Worm (Caenorhabditis elegans) whole organism, L1 larva: ENCODE measurements around the gene ugt-56.

Experiments used
- efl-3 ChIP-seq: fragments of 200-800 bp; sonication (Bioruptor generic); optimal IDR thresholded peaks from 2 replicates; lab custom pipeline; 2018; ENCODE audit warnings: mild to moderate bottlenecking, missing genetic modification characterization, missing compliant biosample characterization
- egl-27 ChIP-seq, 2 experiments: fragments of 150-350 bp in 1 of 2; sonication (generic microtip); optimal IDR thresholded peaks; 3 replicates each; lab custom pipeline; 2017 to 2018; ENCODE audit warnings: missing biosample characterization in 2 of 2, missing genetic modification characterization in 2 of 2, missing genetic modification reagents in 2 of 2
- hpl-2 ChIP-seq: fragments of 150-350 bp; optimal IDR thresholded peaks from 2 replicates; lab custom pipeline; 2014; ENCODE audit warnings: missing biosample characterization, missing genetic modification reagents, missing genetic modification characterization
- isw-1 ChIP-seq: fragments of 200-800 bp; sonication (Bioruptor generic); IDR thresholded peaks from 2 replicates; pipeline ENCODE4 v1.3.6; 2022; ENCODE audit warnings: missing genetic modification characterization, missing compliant biosample characterization
- jun-1 ChIP-seq: fragments of 150-350 bp; optimal IDR thresholded peaks from 2 replicates; lab custom pipeline; 2014; ENCODE audit warnings: missing biosample characterization, missing genetic modification reagents, missing genetic modification characterization
- mdl-1 ChIP-seq, 2 experiments: fragments of 150-350 bp; optimal IDR thresholded peaks; 2 replicates each; lab custom pipeline; 2014 to 2017; ENCODE audit warnings: missing biosample characterization in 2 of 2, missing genetic modification characterization in 2 of 2, inconsistent platforms in 1 of 2
- nhr-237 ChIP-seq: fragments of 150-350 bp; optimal IDR thresholded peaks from 2 replicates; lab custom pipeline; 2014; ENCODE audit warnings: missing biosample characterization, missing genetic modification characterization
- nhr-84 ChIP-seq: sonication (generic microtip); optimal IDR thresholded peaks from 2 replicates; lab custom pipeline; 2017; ENCODE audit warnings: missing biosample characterization, missing genetic modification characterization
- snpc-4 ChIP-seq: fragments of 150-350 bp; optimal IDR thresholded peaks from 2 replicates; lab custom pipeline; 2014; ENCODE audit warnings: missing biosample characterization, missing genetic modification characterization
- unc-98 ChIP-seq: fragments of 200-800 bp; sonication (Bioruptor generic); IDR thresholded peaks from 2 replicates; pipeline ENCODE4 v1.3.6; 2022; ENCODE audit warnings: missing genetic modification characterization, missing compliant biosample characterization

- TF ChIP-seq egl-27 (tag; optimal IDR thresholded peaks at IDR 0.05; lab: Kevin White, UChicago) = no peak
- TF ChIP-seq nhr-237 (tag; lab: Kevin White, UChicago) = no peak
- TF ChIP-seq mdl-1 (tag; optimal IDR thresholded peaks at IDR 0.05; lab: Kevin White, UChicago) = no peak
- no peak for TF ChIP-seq jun-1 (tag; lab: Kevin White, UChicago)
- no peak for TF ChIP-seq efl-3
- TF ChIP-seq hpl-2 (GFP tag; lab: Kevin White, UChicago) = no peak
- no peak for TF ChIP-seq isw-1 (GFP tag; lab: Robert Waterston, UW)
- TF ChIP-seq nhr-84 (tag; lab: Kevin White, UChicago) = no peak
- no peak for TF ChIP-seq unc-98 (GFP tag; lab: Robert Waterston, UW)
- no peak for TF ChIP-seq snpc-4 (tag; lab: Kevin White, UChicago)
Observed at ce11 chrV:12263723-12264122, 4.9 kb downstream of the ugt-56 start, which contains the start of gene ssp-35.
